Fruit fly (Drosophila melanogaster): Measurements from ENCODE around the gene gzl.

DNA sequence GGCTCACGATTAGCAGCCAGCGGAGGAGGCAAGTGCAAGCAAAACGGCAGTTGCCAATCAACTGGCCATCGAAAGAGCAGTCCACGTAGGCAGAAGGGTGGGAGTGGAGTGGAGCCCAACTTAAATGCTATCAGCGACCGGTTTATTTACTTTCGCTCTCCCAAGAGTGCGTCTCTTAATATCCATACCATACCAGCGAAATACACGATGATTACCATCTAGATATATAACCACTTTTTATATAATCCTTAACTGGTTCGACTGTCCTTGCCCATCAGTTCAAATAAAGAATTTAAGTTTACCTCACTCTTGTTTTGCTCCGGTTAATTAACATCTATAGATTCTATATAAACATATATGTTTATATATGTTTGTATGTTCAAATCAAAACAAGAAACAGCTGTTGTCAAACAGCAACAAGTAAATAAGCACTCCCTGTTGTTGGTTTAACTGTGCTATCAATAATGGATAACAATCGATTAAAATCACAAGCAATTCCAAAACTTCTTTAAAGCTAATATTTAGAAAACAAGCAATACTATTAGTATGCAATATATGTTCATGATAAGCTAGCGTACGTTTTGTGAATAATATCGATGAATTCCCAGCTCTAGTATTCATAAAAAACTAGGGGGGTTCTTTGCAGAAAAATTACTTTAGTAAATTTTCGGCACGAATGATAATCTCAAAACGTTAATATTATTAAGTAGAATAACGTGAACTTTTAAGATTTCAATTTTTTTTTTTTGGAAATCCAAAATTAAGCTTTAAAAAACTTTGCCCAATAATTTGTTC, 9.0 kb upstream of the gzl start:
- TF ChIP-seq CG2712 (tag; optimal IDR thresholded peaks at IDR 0.05) (peak; percentile 23), CG18262 (tag; optimal IDR thresholded peaks at IDR 0.05) (peak; percentile 43), bsh (GFP tag; optimal IDR thresholded peaks at IDR 0.05) (peak in 1 of 2 experiments; percentile 40), zfh2 (GFP tag; optimal IDR thresholded peaks at IDR 0.05) (no peak), Ssrp (tag; optimal IDR thresholded peaks at IDR 0.05) (no peak), CG6854 (GFP tag; optimal IDR thresholded peaks at IDR 0.05) (peak; percentile 71), Hmr (GFP tag; optimal IDR thresholded peaks at IDR 0.05) (peak; percentile 78), fd96Cb (tag; optimal IDR thresholded peaks at IDR 0.05) (no peak), CG30431 (GFP tag; optimal IDR thresholded peaks at IDR 0.05) (no peak)
